Fruit fly (Drosophila melanogaster) whole organism, prepupa: ENCODE data around the gene H.

Experiments
- CG15336 ChIP-seq: fragments of 200-800 bp; sonication (Bioruptor generic); IDR thresholded peaks from 2 replicates; pipeline ENCODE4 v1.3.6; 2022; ENCODE audit warnings: missing biosample characterization, missing genetic modification characterization
- CG4318 ChIP-seq: fragments of 200-800 bp; sonication (Bioruptor generic); optimal IDR thresholded peaks from 3 replicates; lab custom pipeline; 2017; ENCODE audit warnings: missing biosample characterization, mild to moderate bottlenecking, missing genetic modification characterization
- CG8319 ChIP-seq: fragments of 200-800 bp; sonication (Bioruptor generic); optimal IDR thresholded peaks from 3 replicates; lab custom pipeline; 2016; ENCODE audit warnings: missing biosample characterization, missing genetic modification characterization
- Hr4 ChIP-seq: fragments of 200-800 bp; sonication (Bioruptor generic); optimal IDR thresholded peaks from 3 replicates; lab custom pipeline; 2016; ENCODE audit warnings: missing biosample characterization, missing genetic modification characterization
- Lpt ChIP-seq: fragments of 200-800 bp; sonication (Bioruptor generic); optimal IDR thresholded peaks from 3 replicates; lab custom pipeline; 2016; ENCODE audit warnings: missing biosample characterization, missing genetic modification characterization
- Sox102F ChIP-seq: fragments of 200-800 bp; sonication (Bioruptor generic); optimal IDR thresholded peaks from 2 replicates; lab custom pipeline; 2016; ENCODE audit warnings: missing biosample characterization, mild to moderate bottlenecking, missing genetic modification characterization
- esn ChIP-seq: fragments of 200-800 bp; sonication (Bioruptor generic); optimal IDR thresholded peaks from 2 replicates; lab custom pipeline; 2016; ENCODE audit warnings: missing biosample characterization, mild to moderate bottlenecking, missing genetic modification characterization, moderate library complexity
- salr ChIP-seq, 2 experiments: fragments of 200-800 bp; sonication (Bioruptor generic); optimal IDR thresholded peaks; 3 replicates each; lab custom pipeline; 2016 to 2018; ENCODE audit warnings: missing biosample characterization in 2 of 2, missing genetic modification characterization in 2 of 2, mild to moderate bottlenecking in 1 of 2
- svp ChIP-seq: fragments of 200-800 bp; sonication (Bioruptor generic); peaks from one replicate; lab custom pipeline; 2016; ENCODE audit warnings: missing biosample characterization, missing genetic modification characterization

dm6 chr3R:20669040-20669621, 47.4 kb downstream of the H start, which contains the start of gene Cpr92F:
- TF ChIP-seq CG4318 (GFP tag; lab: Kevin White, UChicago) = no peak
- no peak for TF ChIP-seq Sox102F (GFP tag; lab: Kevin White, UChicago)
- TF ChIP-seq Lpt (GFP tag; lab: Kevin White, UChicago) = no peak
- no peak for TF ChIP-seq salr (GFP tag; optimal IDR thresholded peaks at IDR 0.05; lab: Kevin White, UChicago)
- TF ChIP-seq CG8319 = no peak
- no peak for TF ChIP-seq svp (GFP tag; lab: Kevin White, UChicago)
- TF ChIP-seq Hr4 (GFP tag; lab: Kevin White, UChicago) = no peak
- no peak for TF ChIP-seq CG15336 (GFP tag; lab: Robert Waterston, UW)
- TF ChIP-seq esn = no peak
